Fruit fly (Drosophila melanogaster): ENCODE data around the gene ppk21.

DNA sequence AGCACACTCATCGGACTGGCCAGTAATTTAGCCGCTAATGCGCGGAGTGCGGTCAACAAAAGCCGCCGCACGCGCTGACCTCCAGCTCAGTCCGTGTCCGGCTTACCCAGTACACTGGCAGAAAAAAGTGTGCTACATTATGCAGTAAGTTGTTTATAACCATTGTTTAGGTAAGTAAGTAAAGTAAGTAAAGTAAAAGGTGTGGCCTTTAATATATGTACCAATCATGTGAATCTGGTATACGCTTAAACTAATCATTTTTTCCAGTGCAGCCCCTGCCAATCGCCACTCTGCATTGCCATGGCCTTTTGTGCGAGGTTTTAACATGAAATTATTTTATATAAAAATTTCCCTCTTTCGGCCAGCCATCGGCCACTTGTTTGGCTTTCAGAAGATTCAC lies 46.9 kb downstream of the ppk21 start:
- TF ChIP-seq woc (GFP tag; optimal IDR thresholded peaks at IDR 0.05): no peak
- no peak for TF ChIP-seq br (GFP tag; optimal IDR thresholded peaks at IDR 0.05)
- TF ChIP-seq CG9705 (GFP tag; optimal IDR thresholded peaks at IDR 0.05): no peak
- TF ChIP-seq ey (GFP tag; optimal IDR thresholded peaks at IDR 0.05): no peak
- TF ChIP-seq brk (GFP tag; optimal IDR thresholded peaks at IDR 0.05): no peak
- TF ChIP-seq OdsH (GFP tag; optimal IDR thresholded peaks at IDR 0.05): no peak
- TF ChIP-seq usp (GFP tag; optimal IDR thresholded peaks at IDR 0.05): no peak
- TF ChIP-seq Abd-B (GFP tag; optimal IDR thresholded peaks at IDR 0.05): no peak

Measured in whole organism, wandering third instar larva.